Fruit fly (Drosophila melanogaster) whole organism, pupa: ENCODE results near the gene natalisin.

Experiments
- CG12605 ChIP-seq: fragments of 200-800 bp; sonication (Bioruptor generic); IDR thresholded peaks from 2 replicates; pipeline ENCODE4 v1.3.6; 2022; ENCODE audit warnings: missing biosample characterization, missing genetic modification characterization
- Snoo ChIP-seq: fragments of 200-800 bp; sonication (Bioruptor generic); optimal IDR thresholded peaks from 3 replicates; lab custom pipeline; 2017; ENCODE audit warnings: missing biosample characterization, mild to moderate bottlenecking, missing genetic modification characterization, inconsistent platforms
- fd96Ca ChIP-seq: fragments of 200-800 bp; sonication (Bioruptor generic); IDR thresholded peaks from 3 replicates; pipeline ENCODE4 v1.3.6; 2022; ENCODE audit warnings: missing biosample characterization, missing genetic modification characterization

- TF ChIP-seq CG12605: no peak
- no peak for TF ChIP-seq fd96Ca (GFP tag; lab: Robert Waterston, UW)
- TF ChIP-seq Snoo (tag; lab: Kevin White, UChicago): peak; percentile 15
Measured at dm6 chr3R:14397927-14398326, 20.5 kb upstream of the natalisin start.
